Worm (Caenorhabditis elegans) whole organism, L3 larva: ENCODE measurements around the gene srt-11.

Source experiments
- ama-1 ChIP-seq: fragments of 150-350 bp; optimal IDR thresholded peaks from 2 replicates; lab custom pipeline; 2018
- ceh-82 ChIP-seq: fragments of 150-350 bp; optimal IDR thresholded peaks from 2 replicates; lab custom pipeline; 2014; ENCODE audit warnings: missing biosample characterization, missing genetic modification characterization
- elt-2 ChIP-seq: sonication (generic microtip); optimal IDR thresholded peaks from 2 replicates; lab custom pipeline; 2016; ENCODE audit warnings: missing genetic modification reagents, mild to moderate bottlenecking, missing genetic modification characterization, missing compliant biosample characterization
- elt-3 ChIP-seq, 3 experiments: fragments of 150-350 bp in 1 of 3; sonication (generic microtip) in 2 of 3; optimal IDR thresholded peaks; 2 replicates in 2 of 3; 4 replicates in 1 of 3; lab custom pipeline; 2014 to 2017; ENCODE audit warnings: missing biosample characterization in 3 of 3, missing genetic modification characterization in 3 of 3
- nhr-11 ChIP-seq: fragments of 150-350 bp; optimal IDR thresholded peaks from 2 replicates; lab custom pipeline; 2014; ENCODE audit warnings: missing biosample characterization, missing genetic modification characterization
- nhr-12 ChIP-seq: fragments of 150-350 bp; optimal IDR thresholded peaks from 2 replicates; lab custom pipeline; 2014; ENCODE audit warnings: missing biosample characterization, missing genetic modification characterization
- nhr-23 ChIP-seq: fragments of 150-350 bp; optimal IDR thresholded peaks from 2 replicates; lab custom pipeline; 2014; ENCODE audit warnings: missing biosample characterization, missing genetic modification reagents, missing genetic modification characterization
- nhr-67 ChIP-seq: fragments of 150-350 bp; optimal IDR thresholded peaks from 2 replicates; lab custom pipeline; 2014; ENCODE audit warnings: missing biosample characterization, missing genetic modification characterization
- sea-2 ChIP-seq: fragments of 150-350 bp; sonication (generic microtip); optimal IDR thresholded peaks from 4 replicates; lab custom pipeline; 2014; ENCODE audit warnings: missing biosample characterization, missing genetic modification reagents, missing genetic modification characterization
- unc-62 ChIP-seq: fragments of 150-350 bp; sonication (generic microtip); optimal IDR thresholded peaks from 4 replicates; lab custom pipeline; 2014; ENCODE audit warnings: missing biosample characterization, missing genetic modification reagents, missing genetic modification characterization
- ztf-4 ChIP-seq: fragments of 150-350 bp; optimal IDR thresholded peaks from 2 replicates; lab custom pipeline; 2014; ENCODE audit warnings: missing biosample characterization, missing genetic modification characterization

DNA sequence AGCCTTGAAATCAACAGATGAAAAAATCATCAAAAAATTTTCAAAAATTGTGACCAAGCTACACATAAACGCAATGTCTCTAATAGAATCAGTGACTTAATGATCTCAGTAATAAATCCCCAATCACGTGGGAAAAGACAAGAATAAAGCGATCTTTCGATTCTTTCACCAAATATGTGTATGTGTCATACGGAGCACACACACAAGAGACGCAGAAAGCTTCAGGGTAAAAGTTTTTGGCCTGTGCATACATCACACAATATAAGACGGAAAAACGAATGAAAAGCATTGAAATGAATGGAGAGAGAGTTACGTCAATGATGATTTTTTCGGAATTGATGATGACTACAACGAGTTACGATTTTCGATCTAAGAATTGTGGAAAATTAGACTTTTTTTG, 14.7 kb downstream of the srt-11 start:
- TF ChIP-seq unc-62: no peak
- TF ChIP-seq ztf-4 (tag; lab: Kevin White, UChicago): no peak
- no peak for TF ChIP-seq ceh-82 (tag; lab: Kevin White, UChicago)
- TF ChIP-seq sea-2 (GFP tag; lab: Kevin White, UChicago): no peak
- no peak for TF ChIP-seq nhr-11 (tag; lab: Kevin White, UChicago)
- TF ChIP-seq elt-2 (tag; lab: Kevin White, UChicago): no peak
- TF ChIP-seq nhr-67 (tag; lab: Kevin White, UChicago): no peak
- no peak for TF ChIP-seq elt-3 (tag; optimal IDR thresholded peaks at IDR 0.05; lab: Kevin White, UChicago)
- no peak for TF ChIP-seq nhr-23
- TF ChIP-seq ama-1 (lab: Kevin White, UChicago): no peak
- TF ChIP-seq nhr-12 (tag; lab: Kevin White, UChicago): no peak
